Fruit fly (Drosophila melanogaster): ENCODE results near the gene Scsalpha1.
A peak's percentile ranks its signal among the peaks of the same experiment; 100 is the strongest.

The Scsalpha1 gene

dm6 chr3L:3801343-3801742, 12.7 kb upstream of the Scsalpha1 start (continued):
- TF ChIP-seq prd (optimal IDR thresholded peaks at IDR 0.05) (no peak), prd (GFP tag; IDR thresholded peaks at IDR 0.05) (peak; percentile 23; the same call in 1 of the 3 replicates), Hand (GFP tag; optimal IDR thresholded peaks at IDR 0.05) (peak; percentile 15), E2f1 (GFP tag; IDR thresholded peaks at IDR 0.05) (no peak)

- no peak for TF ChIP-seq ac (GFP tag; optimal IDR thresholded peaks at IDR 0.05)
- TF ChIP-seq sim (GFP tag; IDR thresholded peaks at IDR 0.05) = no peak
- no peak for TF ChIP-seq zen2 (GFP tag; IDR thresholded peaks at IDR 0.05; ENCODE audit: partially characterized antibody)
- peak; percentile 2 for TF ChIP-seq CG2678 (tag; optimal IDR thresholded peaks at IDR 0.05)
- TF ChIP-seq tup (GFP tag; optimal IDR thresholded peaks at IDR 0.05) = no peak
- TF ChIP-seq CG33557 (GFP tag; optimal IDR thresholded peaks at IDR 0.05) = no peak
- no peak for TF ChIP-seq Dip3 (GFP tag; optimal IDR thresholded peaks at IDR 0.05)
- no peak for TF ChIP-seq HHEX (GFP tag; optimal IDR thresholded peaks at IDR 0.05)
- TF ChIP-seq CG9727 (GFP tag; optimal IDR thresholded peaks at IDR 0.05) = peak; percentile 3
- TF ChIP-seq CG6689 (GFP tag; IDR thresholded peaks at IDR 0.05) = no peak
- peak; percentile 3 for TF ChIP-seq Hand (GFP tag; optimal IDR thresholded peaks at IDR 0.05)
- TF ChIP-seq Dref (GFP tag; IDR thresholded peaks at IDR 0.05) = no peak
- TF ChIP-seq caup (GFP tag; optimal IDR thresholded peaks at IDR 0.05; ENCODE audit: severe bottlenecking) = no peak
- peak; percentile 4 for TF ChIP-seq CG2120 (GFP tag; optimal IDR thresholded peaks at IDR 0.05)
- TF ChIP-seq bigmax (GFP tag; optimal IDR thresholded peaks at IDR 0.05) = no peak
- TF ChIP-seq Hr78 (GFP tag; optimal IDR thresholded peaks at IDR 0.05) = no peak
- no peak for TF ChIP-seq CG10366 (GFP tag; IDR thresholded peaks at IDR 0.05)
- 0 out of 3 replicates have a peak, but pooled peaks have one; percentile 0 for TF ChIP-seq Dbx (GFP tag; IDR thresholded peaks at IDR 0.05)
- TF ChIP-seq CG6654 (GFP tag; optimal IDR thresholded peaks at IDR 0.05) = no peak
- no peak for TF ChIP-seq tll (GFP tag; optimal IDR thresholded peaks at IDR 0.05)
- no peak for TF ChIP-seq CG3847 (GFP tag; IDR thresholded peaks at IDR 0.05)
- no peak for TF ChIP-seq corto (GFP tag; optimal IDR thresholded peaks at IDR 0.05)
- peak; percentile 20 for TF ChIP-seq sens (GFP tag)
- TF ChIP-seq stwl (tag; optimal IDR thresholded peaks at IDR 0.05) = peak; percentile 85
- TF ChIP-seq gem (tag; optimal IDR thresholded peaks at IDR 0.05) = peak; percentile 47
- TF ChIP-seq CG14014 (GFP tag; IDR thresholded peaks at IDR 0.05) = no peak
- TF ChIP-seq CG15696 (tag; optimal IDR thresholded peaks at IDR 0.05) = no peak
- no peak for TF ChIP-seq CG6254 (GFP tag; optimal IDR thresholded peaks at IDR 0.05)
- peak; percentile 6 for TF ChIP-seq grau (tag; optimal IDR thresholded peaks at IDR 0.05)
- no peak for TF ChIP-seq E2f2 (GFP tag; IDR thresholded peaks at IDR 0.05)
- peak; percentile 48 for TF ChIP-seq Med (GFP tag)
- no peak for TF ChIP-seq bab2 (GFP tag; optimal IDR thresholded peaks at IDR 0.05)
- TF ChIP-seq wdn (GFP tag; IDR thresholded peaks at IDR 0.05) = no peak
- no peak for TF ChIP-seq CG12391 (tag; optimal IDR thresholded peaks at IDR 0.05)
- no peak for TF ChIP-seq eyg (GFP tag; optimal IDR thresholded peaks at IDR 0.05)
- no peak for TF ChIP-seq CG6175 (GFP tag; IDR thresholded peaks at IDR 0.05)
- peak; percentile 21 for TF ChIP-seq CG7556 (GFP tag; optimal IDR thresholded peaks at IDR 0.05)
- peak; percentile 75 for TF ChIP-seq sd (tag; optimal IDR thresholded peaks at IDR 0.05)
Measured at dm6 chr3L:3801813-3802212, 12.2 kb upstream of the Scsalpha1 start.

Measured in whole organism, embryonic.